Fruit fly (Drosophila melanogaster) whole organism, embryonic: ENCODE data around the gene Upf1.
A peak's percentile ranks its signal among the peaks of the same experiment; 100 is the strongest.

Experiments used
- Antp ChIP-seq: fragments of 200-800 bp; sonication (Bioruptor generic); optimal IDR thresholded peaks from 3 replicates; lab custom pipeline; 2016; ENCODE audit warnings: missing biosample characterization, missing genetic modification characterization
- Atf-2 ChIP-seq: fragments of 200-800 bp; sonication (Bioruptor generic); optimal IDR thresholded peaks from 2 replicates; lab custom pipeline; 2016; ENCODE audit warnings: missing biosample characterization, missing genetic modification characterization
- BtbVII ChIP-seq: fragments of 200-800 bp; sonication (Bioruptor generic); optimal IDR thresholded peaks from 3 replicates; lab custom pipeline; 2017; ENCODE audit warnings: missing biosample characterization, mild to moderate bottlenecking, missing genetic modification characterization
- CG10366 ChIP-seq: fragments of 200-800 bp; sonication (Bioruptor generic); IDR thresholded peaks from 2 replicates; pipeline ENCODE4 v1.3.6; 2022; ENCODE audit warnings: missing biosample characterization, missing genetic modification characterization
- CG10959 ChIP-seq: fragments of 200-800 bp; sonication (Bioruptor generic); IDR thresholded peaks from 2 replicates; pipeline ENCODE4 v1.3.6; 2022; ENCODE audit warnings: missing biosample characterization, missing genetic modification characterization
- CG1233 ChIP-seq: fragments of 200-800 bp; sonication (Bioruptor generic); optimal IDR thresholded peaks from 4 replicates; lab custom pipeline; 2018; ENCODE audit warnings: missing biosample characterization, mild to moderate bottlenecking, missing genetic modification characterization
- CG13424 ChIP-seq: fragments of 200-800 bp; sonication (Bioruptor generic); optimal IDR thresholded peaks from 2 replicates; lab custom pipeline; 2019; ENCODE audit warnings: missing biosample characterization, mild to moderate bottlenecking, missing genetic modification characterization, moderate library complexity
- CG14710 ChIP-seq: fragments of 200-800 bp; sonication (Bioruptor generic); optimal IDR thresholded peaks from 3 replicates; lab custom pipeline; 2019; ENCODE audit warnings: missing biosample characterization, mild to moderate bottlenecking, missing genetic modification characterization, moderate library complexity
- CG15479 ChIP-seq: fragments of 200-800 bp; sonication (Bioruptor generic); optimal IDR thresholded peaks from 3 replicates; lab custom pipeline; 2019; ENCODE audit warnings: missing biosample characterization, mild to moderate bottlenecking, missing genetic modification characterization, moderate library complexity
- CG16815 ChIP-seq: fragments of 200-800 bp; sonication (Bioruptor generic); optimal IDR thresholded peaks from 3 replicates; lab custom pipeline; 2017; ENCODE audit warnings: missing biosample characterization, mild to moderate bottlenecking, missing genetic modification characterization
- CG18262 ChIP-seq: fragments of 200-800 bp; optimal IDR thresholded peaks from 3 replicates; lab custom pipeline; 2019; ENCODE audit warnings: missing biosample characterization, mild to moderate bottlenecking, missing genetic modification characterization, moderate library complexity
- CG18764 ChIP-seq: fragments of 200-800 bp; sonication (Bioruptor generic); optimal IDR thresholded peaks from 3 replicates; lab custom pipeline; 2016; ENCODE audit warnings: missing biosample characterization, missing genetic modification characterization
- CG2199 ChIP-seq: fragments of 200-800 bp; sonication (Bioruptor generic); IDR thresholded peaks from 3 replicates; pipeline ENCODE4 v1.3.6; 2022; ENCODE audit warnings: missing biosample characterization, missing genetic modification characterization
- CG31224 ChIP-seq: fragments of 200-800 bp; sonication (Bioruptor generic); IDR thresholded peaks from 2 replicates; pipeline ENCODE4 v1.3.6; 2022; ENCODE audit warnings: missing biosample characterization, missing genetic modification characterization
- CG3407 ChIP-seq: fragments of 200-800 bp; sonication (Bioruptor generic); optimal IDR thresholded peaks from 2 replicates; lab custom pipeline; 2018; ENCODE audit warnings: missing biosample characterization, mild to moderate bottlenecking, missing genetic modification characterization
- CG34422 ChIP-seq: fragments of 200-800 bp; sonication (Bioruptor generic); IDR thresholded peaks from 3 replicates; pipeline ENCODE4 v1.3.6; 2022; ENCODE audit warnings: missing biosample characterization, missing genetic modification characterization
- CG4404 ChIP-seq: fragments of 200-800 bp; sonication (Bioruptor generic); IDR thresholded peaks from 2 replicates; pipeline ENCODE4 v1.3.6; 2022; ENCODE audit warnings: missing biosample characterization, missing genetic modification characterization
- CG5180 ChIP-seq: fragments of 200-800 bp; sonication (Bioruptor generic); optimal IDR thresholded peaks from 3 replicates; lab custom pipeline; 2017; ENCODE audit warnings: missing biosample characterization, missing genetic modification characterization, mild to moderate bottlenecking, moderate library complexity, missing genetic modification reagents
- CG7372 ChIP-seq: fragments of 200-800 bp; sonication (Bioruptor generic); IDR thresholded peaks from 2 replicates; pipeline ENCODE4 v1.3.6; 2022; ENCODE audit warnings: missing biosample characterization, missing genetic modification characterization
- CG8765 ChIP-seq: fragments of 200-800 bp; sonication (Bioruptor generic); IDR thresholded peaks from 2 replicates; pipeline ENCODE4 v1.3.6; 2022; ENCODE audit warnings: missing biosample characterization, missing genetic modification characterization
- Eip74EF ChIP-seq, 2 experiments: fragments of 200-800 bp in 1 of 2; fragments of >200 bp in 1 of 2; sonication (Bioruptor generic) in 1 of 2; optimal IDR thresholded peaks; 2 replicates each; lab custom pipeline; 2017 to 2019; ENCODE audit warnings: missing biosample characterization in 2 of 2, missing genetic modification characterization in 2 of 2, mild to moderate bottlenecking in 1 of 2, moderate library complexity in 1 of 2
- Ets97D ChIP-seq: fragments of 200-800 bp; sonication (Bioruptor generic); optimal IDR thresholded peaks from 3 replicates; lab custom pipeline; 2016; ENCODE audit warnings: missing biosample characterization, missing genetic modification characterization
- Gug ChIP-seq: fragments of 200-800 bp; sonication (Bioruptor generic); IDR thresholded peaks from 4 replicates; pipeline ENCODE4 v1.3.6; 2022; ENCODE audit warnings: missing biosample characterization, missing genetic modification characterization
- H15 ChIP-seq: fragments of 200-800 bp; sonication (Bioruptor generic); IDR thresholded peaks from 3 replicates; pipeline ENCODE4 v1.3.6; 2022; ENCODE audit warnings: missing biosample characterization, missing genetic modification characterization
- H2.0 ChIP-seq: fragments of 200-800 bp; sonication (Bioruptor generic); IDR thresholded peaks from 2 replicates; pipeline ENCODE4 v1.3.6; 2022; ENCODE audit warnings: missing biosample characterization, missing genetic modification characterization
- Hr39 ChIP-seq: fragments of >200 bp; optimal IDR thresholded peaks from 2 replicates; lab custom pipeline; 2017
- Hr51 ChIP-seq, 2 experiments: fragments of 200-800 bp; sonication (Bioruptor generic); optimal IDR thresholded peaks; 2 replicates in 1 of 2; 3 replicates in 1 of 2; lab custom pipeline; 2016 to 2018; ENCODE audit warnings: missing biosample characterization in 2 of 2, missing genetic modification characterization in 2 of 2, mild to moderate bottlenecking in 1 of 2, moderate library complexity in 1 of 2
- Lhr ChIP-seq: fragments of 200-800 bp; sonication (Bioruptor generic); optimal IDR thresholded peaks from 3 replicates; lab custom pipeline; 2017; ENCODE audit warnings: mild to moderate bottlenecking, missing biosample characterization, missing genetic modification reagents, missing genetic modification characterization
- Lim3 ChIP-seq: fragments of 200-800 bp; sonication (Bioruptor generic); IDR thresholded peaks from 2 replicates; pipeline ENCODE4 v1.3.6; 2022; ENCODE audit warnings: missing biosample characterization, missing genetic modification characterization
- Meics ChIP-seq: fragments of 200-800 bp; sonication (Bioruptor generic); optimal IDR thresholded peaks from 2 replicates; lab custom pipeline; 2017; ENCODE audit warnings: missing biosample characterization, mild to moderate bottlenecking, missing genetic modification characterization
- Mrtf ChIP-seq: fragments of 200-800 bp; sonication (Bioruptor generic); IDR thresholded peaks from 3 replicates; pipeline ENCODE4 v1.3.6; 2022; ENCODE audit warnings: missing biosample characterization, missing genetic modification characterization
- Myb ChIP-seq: fragments of 200-800 bp; sonication (Bioruptor generic); optimal IDR thresholded peaks from 2 replicates; lab custom pipeline; 2016; ENCODE audit warnings: missing biosample characterization, missing genetic modification characterization
- Pdp1 ChIP-seq, 2 experiments: fragments of 200-800 bp; sonication (Bioruptor generic); optimal IDR thresholded peaks; 3 replicates each; lab custom pipeline; 2016; ENCODE audit warnings: missing biosample characterization in 2 of 2, missing genetic modification characterization in 2 of 2, mild to moderate bottlenecking in 1 of 2, moderate library complexity in 1 of 2
- YL-1 ChIP-seq: fragments of 200-800 bp; sonication (Bioruptor generic); optimal IDR thresholded peaks from 3 replicates; lab custom pipeline; 2017; ENCODE audit warnings: missing biosample characterization, mild to moderate bottlenecking, missing genetic modification characterization
- ato ChIP-seq: fragments of 200-800 bp; sonication (Bioruptor generic); IDR thresholded peaks from 2 replicates; pipeline ENCODE4 v1.3.6; 2022; ENCODE audit warnings: missing biosample characterization, missing genetic modification characterization; ENCODE audit not compliant: partially characterized antibody
- br ChIP-seq: fragments of >200 bp; optimal IDR thresholded peaks from 2 replicates; lab custom pipeline; 2017
- btn ChIP-seq: fragments of 200-800 bp; sonication (Bioruptor generic); optimal IDR thresholded peaks from 2 replicates; lab custom pipeline; 2016; ENCODE audit warnings: missing biosample characterization, missing genetic modification characterization
- cato ChIP-seq: fragments of 200-800 bp; sonication (Bioruptor generic); optimal IDR thresholded peaks from 2 replicates; lab custom pipeline; 2016; ENCODE audit warnings: missing biosample characterization, missing genetic modification characterization, borderline replicate concordance
- cg ChIP-seq: fragments of 200-800 bp; sonication (Bioruptor generic); optimal IDR thresholded peaks from 3 replicates; lab custom pipeline; 2019; ENCODE audit warnings: missing biosample characterization, mild to moderate bottlenecking, missing genetic modification characterization, moderate library complexity
- crol ChIP-seq: fragments of 200-800 bp; sonication (Bioruptor generic); IDR thresholded peaks from 2 replicates; pipeline ENCODE4 v1.3.6; 2022; ENCODE audit warnings: missing biosample characterization, missing genetic modification characterization
- crp ChIP-seq, 2 experiments: fragments of 200-800 bp; sonication (Bioruptor generic); optimal IDR thresholded peaks; 2 replicates in 1 of 2; 3 replicates in 1 of 2; lab custom pipeline; 2017; ENCODE audit warnings: missing biosample characterization in 2 of 2, missing genetic modification characterization in 2 of 2, mild to moderate bottlenecking in 1 of 2, moderate library complexity in 1 of 2
- dmrt99B ChIP-seq: fragments of 200-800 bp; sonication (Bioruptor generic); optimal IDR thresholded peaks from 2 replicates; lab custom pipeline; 2018; ENCODE audit warnings: missing biosample characterization, mild to moderate bottlenecking, missing genetic modification characterization, moderate library complexity
- dpn ChIP-seq, 2 experiments: fragments of 200-800 bp; sonication (Bioruptor generic); optimal IDR thresholded peaks; 3 replicates each; lab custom pipeline; 2016; ENCODE audit warnings: missing biosample characterization in 2 of 2, missing genetic modification characterization in 2 of 2
- hbn ChIP-seq: fragments of 200-800 bp; sonication (Bioruptor generic); IDR thresholded peaks from 2 replicates; pipeline ENCODE4 v1.3.6; 2022; ENCODE audit warnings: missing biosample characterization, missing genetic modification characterization; ENCODE audit not compliant: partially characterized antibody
- hkb ChIP-seq, 2 experiments: fragments of 200-800 bp in 1 of 2; fragments of >200 bp in 1 of 2; sonication (Bioruptor generic) in 1 of 2; IDR thresholded peaks in 1 of 2; optimal IDR thresholded peaks in 1 of 2; 2 replicates each; pipeline versions ENCODE4 v1.3.6 to Lab custom; 2017 to 2022; ENCODE audit warnings: missing biosample characterization in 1 of 2, missing genetic modification characterization in 1 of 2
- jumu ChIP-seq: fragments of 200-800 bp; sonication (Bioruptor generic); optimal IDR thresholded peaks from 3 replicates; lab custom pipeline; 2016; ENCODE audit warnings: missing biosample characterization, missing genetic modification characterization
- lola ChIP-seq, 3 experiments: fragments of >200 bp in 2 of 3; fragments of 200-800 bp in 1 of 3; sonication (Bioruptor generic) in 1 of 3; optimal IDR thresholded peaks; 2 replicates each; lab custom pipeline; 2017 to 2019; ENCODE audit warnings: missing biosample characterization in 3 of 3, missing genetic modification characterization in 3 of 3, mild to moderate bottlenecking in 1 of 3, moderate library complexity in 1 of 3
- tio ChIP-seq: fragments of 200-800 bp; sonication (Bioruptor generic); optimal IDR thresholded peaks from 2 replicates; lab custom pipeline; 2017; ENCODE audit warnings: missing biosample characterization, missing genetic modification characterization, inconsistent platforms
- toy ChIP-seq: fragments of 200-800 bp; sonication (Bioruptor generic); IDR thresholded peaks from 2 replicates; pipeline ENCODE4 v1.3.6; 2022; ENCODE audit warnings: missing biosample characterization, missing genetic modification characterization
- twi ChIP-seq: fragments of 200-800 bp; optimal IDR thresholded peaks from 2 replicates; lab custom pipeline; 2019; ENCODE audit warnings: missing biosample characterization, mild to moderate bottlenecking, missing genetic modification characterization, moderate library complexity
- tx ChIP-seq: fragments of 200-800 bp; sonication (Bioruptor generic); optimal IDR thresholded peaks from 2 replicates; lab custom pipeline; 2016; ENCODE audit warnings: missing biosample characterization, missing genetic modification characterization

Upf1 gene

dm6 chrX:11925213-11925612, 20.0 kb upstream of the Upf1 start (continued):
- TF ChIP-seq cg (GFP tag; lab: Kevin White, UChicago): no peak
- TF ChIP-seq Myb (GFP tag; lab: Kevin White, UChicago): no peak
- TF ChIP-seq hbn: no peak
- TF ChIP-seq Ets97D: no peak
- no peak for TF ChIP-seq tx (GFP tag; lab: Kevin White, UChicago)
- TF ChIP-seq CG4404 (GFP tag; lab: Robert Waterston, UW): no peak
- peak; percentile 58 for TF ChIP-seq Meics (GFP tag; lab: Kevin White, UChicago)
- TF ChIP-seq dpn (GFP tag; optimal IDR thresholded peaks at IDR 0.05; lab: Kevin White, UChicago): peak in 1 of 2 experiments; percentile 39
- TF ChIP-seq Pdp1 (GFP tag; optimal IDR thresholded peaks at IDR 0.05; lab: Kevin White, UChicago): peak in 1 of 2 experiments; percentile 12
- no peak for TF ChIP-seq CG3407 (GFP tag; lab: Kevin White, UChicago)
- peak; percentile 58 for TF ChIP-seq CG31224 (GFP tag; lab: Robert Waterston, UW)
- no peak for TF ChIP-seq Lim3 (GFP tag; lab: Robert Waterston, UW)
- TF ChIP-seq twi (tag; lab: Kevin White, UChicago): no peak
- no peak for TF ChIP-seq Eip74EF (GFP tag; optimal IDR thresholded peaks at IDR 0.05; lab: Kevin White, UChicago)
- no peak for TF ChIP-seq CG15479 (GFP tag; lab: Kevin White, UChicago)
- TF ChIP-seq H2.0 (GFP tag; lab: Robert Waterston, UW): peak; percentile 75
- peak; percentile 28; the same call in 1 of the 4 replicates for TF ChIP-seq Gug (GFP tag; lab: Robert Waterston, UW)
- TF ChIP-seq CG10959 (GFP tag; lab: Robert Waterston, UW): no peak
- TF ChIP-seq CG5180 (GFP tag; lab: Kevin White, UChicago): no peak
- TF ChIP-seq crol (GFP tag; lab: Robert Waterston, UW): no peak
- peak; percentile 51 for TF ChIP-seq dmrt99B (tag; lab: Kevin White, UChicago)
- no peak for TF ChIP-seq btn (GFP tag; lab: Kevin White, UChicago)
- no peak for TF ChIP-seq tio (GFP tag; lab: Kevin White, UChicago)
- no peak for TF ChIP-seq crp (GFP tag; optimal IDR thresholded peaks at IDR 0.05; lab: Kevin White, UChicago)
- TF ChIP-seq CG18262 (tag; lab: Kevin White, UChicago): no peak
- no peak for TF ChIP-seq Atf-2 (GFP tag; lab: Kevin White, UChicago)
- peak; percentile 61; the same call in 1 of the 3 replicates for TF ChIP-seq H15 (GFP tag; lab: Robert Waterston, UW)
- TF ChIP-seq Lhr (GFP tag; lab: Kevin White, UChicago): no peak
- TF ChIP-seq hkb (optimal IDR thresholded peaks at IDR 0.05; lab: Kevin White, UChicago): no peak
- peak; percentile 68 for TF ChIP-seq hkb (GFP tag; IDR thresholded peaks at IDR 0.05; lab: Robert Waterston, UW)
- TF ChIP-seq CG7372: no peak
- no peak for TF ChIP-seq ato (GFP tag; lab: Robert Waterston, UW)
- no peak for TF ChIP-seq Hr39 (lab: Kevin White, UChicago)
- no peak for TF ChIP-seq toy
- TF ChIP-seq br: no peak
- no peak for TF ChIP-seq lola (GFP tag; optimal IDR thresholded peaks at IDR 0.05; lab: Kevin White, UChicago)
- TF ChIP-seq CG18764: peak; percentile 4
- no peak for TF ChIP-seq BtbVII (GFP tag; lab: Kevin White, UChicago)
- no peak for TF ChIP-seq CG16815
- no peak for TF ChIP-seq CG14710 (tag; lab: Kevin White, UChicago)
- TF ChIP-seq Mrtf (GFP tag; lab: Robert Waterston, UW): peak; percentile 75
- TF ChIP-seq CG13424 (tag; lab: Kevin White, UChicago): peak; percentile 20
- TF ChIP-seq CG1233 (GFP tag; lab: Kevin White, UChicago): peak; percentile 13
- peak in 1 of 2 experiments; percentile 48 for TF ChIP-seq Hr51 (GFP tag; optimal IDR thresholded peaks at IDR 0.05; lab: Kevin White, UChicago)
- TF ChIP-seq cato (GFP tag; lab: Kevin White, UChicago): no peak
- TF ChIP-seq CG10366 (GFP tag; lab: Robert Waterston, UW): peak; percentile 72
- no peak for TF ChIP-seq CG2199 (GFP tag; lab: Robert Waterston, UW)
- TF ChIP-seq jumu (GFP tag; lab: Kevin White, UChicago): no peak
- TF ChIP-seq CG34422 (GFP tag; lab: Robert Waterston, UW): peak; percentile 65; the same call in 2 of the 3 replicates
- TF ChIP-seq YL-1: no peak
- TF ChIP-seq Antp (GFP tag; lab: Kevin White, UChicago): no peak
- peak; percentile 27; the same call in 1 of the 2 replicates for TF ChIP-seq CG8765 (GFP tag; lab: Robert Waterston, UW)
